Fruit fly (Drosophila melanogaster) whole organism, wandering third instar larva: ENCODE data around the gene EndoU.

Experiments
- HLH106 ChIP-seq: fragments of 200-800 bp; optimal IDR thresholded peaks from 3 replicates; lab custom pipeline; 2019; ENCODE audit warnings: missing biosample characterization, mild to moderate bottlenecking, missing genetic modification characterization, moderate library complexity
- Jra ChIP-seq: sonication (Bioruptor generic); optimal IDR thresholded peaks from 2 replicates; lab custom pipeline; 2016; ENCODE audit warnings: missing biosample characterization, missing genetic modification characterization
- Myc ChIP-seq: fragments of >200 bp; optimal IDR thresholded peaks from 2 replicates; lab custom pipeline; 2017

dm6 chr3R:15933609-15934232, 25.5 kb downstream of the EndoU start, which contains the start of the genes CG5478 and blp:
- no peak for TF ChIP-seq HLH106 (tag; lab: Kevin White, UChicago)
- TF ChIP-seq Jra (GFP tag; lab: Kevin White, UChicago) = no peak
- TF ChIP-seq Myc (lab: Kevin White, UChicago) = no peak
